Worm (Caenorhabditis elegans): Measurements from ENCODE around the gene col-87.

DNA sequence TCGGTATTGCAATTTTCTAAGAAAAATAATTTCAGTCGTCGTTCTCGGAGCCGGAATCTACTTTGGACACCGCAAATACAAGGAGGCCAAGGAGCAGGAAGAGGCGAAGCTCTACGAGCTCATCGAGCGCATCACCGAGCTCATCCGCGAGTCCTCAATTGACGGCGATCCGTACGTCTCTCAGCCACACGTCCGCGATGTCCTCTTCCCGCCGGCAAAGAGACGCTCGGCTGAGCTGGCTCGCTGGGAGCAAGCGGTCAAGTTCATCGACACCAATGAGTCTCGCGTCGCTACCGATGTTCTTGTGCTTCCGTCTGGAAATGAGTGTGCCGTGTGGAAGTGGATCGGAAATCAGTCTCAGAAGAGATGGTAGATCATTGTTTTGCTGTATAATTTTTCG, 29.0 kb downstream of the col-87 start:
- no peak for TF ChIP-seq ztf-29 (GFP tag; IDR thresholded peaks at IDR 0.05)
- TF ChIP-seq med-1 (GFP tag; optimal IDR thresholded peaks at IDR 0.05; ENCODE audit: insufficient read depth): no peak
- TF ChIP-seq klf-2 (GFP tag; conservative IDR thresholded peaks at IDR 0.05): no peak
- TF ChIP-seq T22C8.4 (GFP tag; IDR thresholded peaks at IDR 0.05): no peak
- TF ChIP-seq ztf-23 (GFP tag; IDR thresholded peaks at IDR 0.05): no peak
- no peak for TF ChIP-seq tab-1 (GFP tag; IDR thresholded peaks at IDR 0.05)
